Fruit fly (Drosophila melanogaster) whole organism, adult: ENCODE data around the gene CG5953.

Experiments used
- Hr96 ChIP-seq: fragments of 200-800 bp; sonication (Bioruptor generic); optimal IDR thresholded peaks from 2 replicates; lab custom pipeline; 2016; ENCODE audit warnings: missing biosample characterization, missing genetic modification characterization
- pad ChIP-seq: fragments of 200-800 bp; sonication (Bioruptor generic); optimal IDR thresholded peaks from 3 replicates; lab custom pipeline; 2017; ENCODE audit warnings: missing biosample characterization, missing genetic modification characterization, mild to moderate bottlenecking, moderate library complexity, missing genetic modification reagents
- toe ChIP-seq: fragments of 200-800 bp; sonication (Bioruptor generic); optimal IDR thresholded peaks from 2 replicates; lab custom pipeline; 2016; ENCODE audit warnings: missing biosample characterization, missing genetic modification characterization

DNA sequence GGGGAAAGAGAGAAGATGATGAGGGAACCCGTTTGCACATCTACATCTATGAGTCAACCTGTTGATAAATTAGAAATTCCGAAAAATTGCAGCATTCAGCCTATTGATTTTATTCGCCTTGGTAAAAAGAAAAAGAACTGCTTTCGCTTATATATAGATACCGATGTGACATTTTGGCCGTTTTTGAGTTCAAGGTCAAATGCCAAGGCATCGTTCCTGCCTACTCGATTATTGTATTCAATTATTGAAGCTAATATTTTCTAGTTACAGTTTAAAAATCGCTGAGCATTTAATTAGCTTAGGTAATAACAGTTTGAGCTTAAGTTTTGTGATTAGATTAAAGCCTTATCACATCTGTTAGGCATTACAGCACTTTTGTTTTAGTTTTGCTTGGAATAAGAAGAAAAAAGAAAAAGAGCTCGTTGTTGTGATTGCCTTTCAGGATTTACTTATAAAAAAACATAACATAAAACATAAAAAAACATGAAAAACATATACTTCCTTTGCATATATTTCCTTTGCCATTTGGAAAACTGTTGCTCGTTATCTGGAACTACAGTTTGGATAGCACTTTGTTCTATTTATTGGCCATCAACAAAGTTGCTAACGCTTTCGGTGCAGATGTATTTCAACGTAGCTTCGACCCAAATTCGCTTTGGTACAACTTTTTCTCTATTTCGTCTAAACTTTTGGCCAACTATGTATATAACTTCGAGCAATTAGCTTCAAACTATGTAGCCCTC, 38.5 kb downstream of the CG5953 start:
- no peak for TF ChIP-seq pad
- no peak for TF ChIP-seq toe
- no peak for TF ChIP-seq Hr96 (GFP tag; lab: Kevin White, UChicago)
